Fruit fly (Drosophila melanogaster): ENCODE data around the gene Lectin-galC1.

Lectin-galC1 gene

DNA sequence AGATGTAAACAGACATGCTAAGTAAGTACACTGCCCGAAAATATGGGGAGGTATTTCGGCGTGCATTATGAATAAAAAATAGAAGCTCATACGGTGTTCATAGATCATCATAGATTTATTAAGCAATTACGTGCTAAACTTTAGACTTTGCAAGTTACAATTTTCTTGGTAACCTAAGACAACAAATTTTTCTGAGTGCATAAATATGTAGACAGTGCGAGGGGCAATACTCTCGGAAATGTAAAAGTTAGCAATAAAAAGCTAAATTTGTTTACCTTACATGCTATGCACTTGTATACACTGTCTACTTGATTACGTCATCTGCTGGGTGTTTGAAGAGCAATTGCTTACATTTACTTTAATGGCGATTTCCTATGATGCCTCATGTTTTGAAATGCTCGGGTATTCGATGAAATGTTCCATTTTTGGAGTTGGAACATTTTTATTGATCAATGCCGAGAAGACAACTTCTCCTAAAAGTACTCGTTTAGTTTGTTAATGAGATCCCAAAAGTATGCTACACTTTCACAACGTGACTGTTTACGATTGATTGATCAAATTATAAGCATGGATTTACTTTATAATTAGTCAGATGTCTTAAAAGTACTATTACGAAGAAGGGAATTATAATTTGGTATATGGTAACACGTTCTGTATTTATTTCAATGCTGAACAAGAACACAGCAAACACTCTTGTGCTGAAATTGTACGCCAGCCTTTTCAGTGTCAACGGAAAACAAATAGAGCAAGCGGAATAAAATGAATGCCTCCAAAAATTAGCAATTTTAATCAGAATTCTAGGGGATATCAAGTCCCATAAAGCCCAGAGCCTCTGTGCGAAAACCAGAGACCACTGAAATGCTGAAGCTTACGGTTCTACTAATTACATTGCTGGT, at the start of gene Lectin-galC1 (continued):
- peak; percentile 42 for TF ChIP-seq Fer2 (tag; optimal IDR thresholded peaks at IDR 0.05)
- TF ChIP-seq CG4424 (GFP tag; optimal IDR thresholded peaks at IDR 0.05), result peak; percentile 88
- peak; percentile 83 for TF ChIP-seq CG3065 (GFP tag; optimal IDR thresholded peaks at IDR 0.05)
- peak; percentile 69 for TF ChIP-seq slou (GFP tag; optimal IDR thresholded peaks at IDR 0.05)
- TF ChIP-seq wdn (GFP tag; IDR thresholded peaks at IDR 0.05), result peak; percentile 47; the same call in 1 of the 2 replicates
- TF ChIP-seq fd102C (GFP tag; optimal IDR thresholded peaks at IDR 0.05), result peak; percentile 72
- TF ChIP-seq CG30403 (GFP tag; optimal IDR thresholded peaks at IDR 0.05), result peak; percentile 89
- peak; percentile 85 for TF ChIP-seq CG1233 (GFP tag; optimal IDR thresholded peaks at IDR 0.05)
- TF ChIP-seq CG3838 (GFP tag; optimal IDR thresholded peaks at IDR 0.05), result peak; percentile 72
- TF ChIP-seq Oaz (GFP tag; IDR thresholded peaks at IDR 0.05), result peak; percentile 78
- peak; percentile 67 for TF ChIP-seq cato (GFP tag; optimal IDR thresholded peaks at IDR 0.05; ENCODE audit: borderline replicate concordance)
- no peak for TF ChIP-seq Gsc (GFP tag; IDR thresholded peaks at IDR 0.05)
- no peak for TF ChIP-seq Dp (GFP tag; optimal IDR thresholded peaks at IDR 0.05)
- peak; percentile 73 for TF ChIP-seq Dek (tag; optimal IDR thresholded peaks at IDR 0.05)
- TF ChIP-seq emc (GFP tag; optimal IDR thresholded peaks at IDR 0.05), result peak; percentile 72
- TF ChIP-seq grn (GFP tag; optimal IDR thresholded peaks at IDR 0.05), result peak; percentile 40
- TF ChIP-seq CG16815 (GFP tag; optimal IDR thresholded peaks at IDR 0.05), result peak; percentile 72
- no peak for TF ChIP-seq CG9797 (GFP tag; optimal IDR thresholded peaks at IDR 0.05)
- TF ChIP-seq CG7357 (GFP tag; IDR thresholded peaks at IDR 0.05), result peak; percentile 59; the same call in 2 of the 3 replicates
- TF ChIP-seq CG17612 (GFP tag; IDR thresholded peaks at IDR 0.05), result peak; percentile 14; the same call in 1 of the 2 replicates
- TF ChIP-seq CG34422 (GFP tag; IDR thresholded peaks at IDR 0.05), result peak; percentile 90; the same call in 1 of the 3 replicates
- peak; percentile 95 for TF ChIP-seq ci (GFP tag; IDR thresholded peaks at IDR 0.05)
- TF ChIP-seq onecut (GFP tag; IDR thresholded peaks at IDR 0.05), result peak; percentile 59
- TF ChIP-seq CG7786 (GFP tag; optimal IDR thresholded peaks at IDR 0.05), result peak; percentile 74
- peak; percentile 82 for TF ChIP-seq CG12942 (GFP tag; optimal IDR thresholded peaks at IDR 0.05)
- peak; percentile 36; the same call in 1 of the 2 replicates for TF ChIP-seq klu (GFP tag; IDR thresholded peaks at IDR 0.05)
- no peak for TF ChIP-seq Sin3A (optimal IDR thresholded peaks at IDR 0.05)
- peak; percentile 78 for TF ChIP-seq Atf-2 (GFP tag; optimal IDR thresholded peaks at IDR 0.05)
- peak; percentile 74 for TF ChIP-seq trh (GFP tag; optimal IDR thresholded peaks at IDR 0.05)
- peak in 1 of 2 experiments; percentile 93 for TF ChIP-seq bsh (GFP tag; optimal IDR thresholded peaks at IDR 0.05)
- TF ChIP-seq Atf6 (GFP tag; IDR thresholded peaks at IDR 0.05), result peak; percentile 87
- peak; percentile 92 for TF ChIP-seq Asciz (GFP tag; optimal IDR thresholded peaks at IDR 0.05)
- peak; percentile 74 for TF ChIP-seq CG3163 (GFP tag; optimal IDR thresholded peaks at IDR 0.05)
- TF ChIP-seq Dll (GFP tag; IDR thresholded peaks at IDR 0.05; ENCODE audit: partially characterized antibody), result no peak
- no peak for TF ChIP-seq HLH4C (GFP tag; IDR thresholded peaks at IDR 0.05; ENCODE audit: partially characterized antibody)
- TF ChIP-seq E2f2 (GFP tag; IDR thresholded peaks at IDR 0.05), result peak; percentile 61
- peak; percentile 76 for TF ChIP-seq E2f1 (GFP tag; IDR thresholded peaks at IDR 0.05)
- peak; percentile 5 for TF ChIP-seq B-H2 (GFP tag; optimal IDR thresholded peaks at IDR 0.05)
- no peak for TF ChIP-seq usp (GFP tag; optimal IDR thresholded peaks at IDR 0.05)
- TF ChIP-seq tx (GFP tag; optimal IDR thresholded peaks at IDR 0.05), result peak; percentile 84
- TF ChIP-seq ac (GFP tag; optimal IDR thresholded peaks at IDR 0.05), result peak; percentile 72
- TF ChIP-seq HmgZ (tag; optimal IDR thresholded peaks at IDR 0.05), result peak; percentile 55
- peak; percentile 30 for TF ChIP-seq HmgD (GFP tag; optimal IDR thresholded peaks at IDR 0.05)
- TF ChIP-seq dan (GFP tag; IDR thresholded peaks at IDR 0.05), result peak; percentile 65; the same call in 1 of the 2 replicates
- peak; percentile 76 for TF ChIP-seq CG13296 (GFP tag; optimal IDR thresholded peaks at IDR 0.05)
- peak; percentile 47 for TF ChIP-seq CG10431 (GFP tag; optimal IDR thresholded peaks at IDR 0.05)
- peak; percentile 77 for TF ChIP-seq CG14050 (GFP tag; IDR thresholded peaks at IDR 0.05)
- TF ChIP-seq nerfin-1 (tag; optimal IDR thresholded peaks at IDR 0.05), result peak; percentile 78
- TF ChIP-seq prd (optimal IDR thresholded peaks at IDR 0.05), result no peak
- peak; percentile 90 for TF ChIP-seq prd (GFP tag; IDR thresholded peaks at IDR 0.05)

Data from whole organism, embryonic.